Worm (Caenorhabditis elegans): ENCODE results near the gene nhr-162.

The nhr-162 gene

ce11 chrV:6998303-6998884 lies 6.7 kb upstream of the nhr-162 start, which contains the start of gene nhr-42 (continued):
- TF ChIP-seq dve-1 (tag; optimal IDR thresholded peaks at IDR 0.05; ENCODE audit: insufficient read depth): peak; percentile 19
- no peak for TF ChIP-seq unc-62 (GFP tag; optimal IDR thresholded peaks at IDR 0.05 in 1 of 2)
- TF ChIP-seq unc-62 (tag; optimal IDR thresholded peaks at IDR 0.05): no peak
- no peak for TF ChIP-seq dmd-8 (GFP tag; IDR thresholded peaks at IDR 0.05)

DNA sequence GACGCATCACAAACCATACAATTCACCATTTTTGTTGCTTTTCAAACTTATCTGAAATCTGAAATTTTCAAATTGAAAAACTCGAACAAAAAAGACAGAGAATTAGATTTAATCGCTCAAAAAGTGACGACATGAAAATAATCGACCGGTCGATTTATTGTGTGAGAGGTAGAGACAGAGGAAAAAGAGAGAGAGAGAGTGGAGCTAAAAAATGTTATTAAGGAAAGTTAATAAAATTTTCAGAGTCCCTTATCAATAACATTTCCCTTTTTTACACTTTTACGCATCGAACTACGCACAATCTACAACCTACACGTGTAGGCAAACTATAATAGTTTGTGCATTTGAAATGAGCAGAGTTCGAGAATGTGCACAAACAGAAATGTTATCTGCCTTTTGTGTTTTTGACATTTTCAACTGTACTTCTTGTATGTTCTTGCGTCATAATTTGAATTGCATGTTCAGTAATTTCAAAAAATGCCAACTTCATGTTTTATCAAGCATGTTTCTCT lies 5.4 kb upstream of the nhr-162 start, which contains the start of gene nhr-107:
TSS of gene nhr-107 (minus strand) at position 51 of the 512 bp plus-strand sequence.
- no peak for TF ChIP-seq lin-29 (GFP tag; IDR thresholded peaks at IDR 0.05)
- TF ChIP-seq F44E2.7 (GFP tag; IDR thresholded peaks at IDR 0.05): no peak
- no peak for TF ChIP-seq zip-2 (tag; optimal IDR thresholded peaks at IDR 0.05)
- TF ChIP-seq aha-1 (tag): no peak
- TF ChIP-seq php-3 (GFP tag; IDR thresholded peaks at IDR 0.05): peak; percentile 18; the same call in 1 of the 2 replicates
- no peak for TF ChIP-seq unc-130 (GFP tag; optimal IDR thresholded peaks at IDR 0.05)
- TF ChIP-seq Y5F2A.4 (GFP tag; optimal IDR thresholded peaks at IDR 0.05): no peak
- peak; percentile 24 for TF ChIP-seq dve-1 (tag; optimal IDR thresholded peaks at IDR 0.05; ENCODE audit: insufficient read depth)
- TF ChIP-seq lsy-2 (tag; optimal IDR thresholded peaks at IDR 0.05): peak in 1 of 2 experiments; percentile 19
- no peak for TF ChIP-seq skn-1 (tag; optimal IDR thresholded peaks at IDR 0.05)
- no peak for TF ChIP-seq lir-3 (tag; optimal IDR thresholded peaks at IDR 0.05)
- peak; percentile 13 for TF ChIP-seq dmd-6 (GFP tag; IDR thresholded peaks at IDR 0.05)
- TF ChIP-seq ceh-28 (tag; optimal IDR thresholded peaks at IDR 0.05): no peak
- TF ChIP-seq daf-16 (GFP tag; optimal IDR thresholded peaks at IDR 0.05): no peak
- peak; percentile 78 for TF ChIP-seq daf-16 (tag; optimal IDR thresholded peaks at IDR 0.05)
- TF ChIP-seq nhr-28 (tag; optimal IDR thresholded peaks at IDR 0.05): peak; percentile 96

DNA sequence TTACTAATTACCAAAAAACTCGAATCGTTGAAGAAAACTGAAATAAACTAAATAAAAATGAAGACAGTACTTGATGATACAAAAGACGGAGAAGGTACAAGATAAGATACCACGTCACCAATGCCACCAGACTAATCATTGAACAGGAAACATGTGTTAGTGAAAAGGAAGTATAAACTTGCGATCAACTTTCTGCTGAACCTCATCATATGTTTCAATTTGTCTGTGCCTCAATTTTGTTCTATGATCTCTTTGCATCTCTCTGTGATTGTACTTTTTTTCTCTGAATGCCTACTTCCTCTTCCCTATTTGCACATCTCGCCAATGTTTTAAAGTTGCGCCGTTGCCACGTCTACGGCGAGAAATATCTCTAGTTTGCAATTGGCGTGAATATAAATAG lies 2.3 kb upstream of the nhr-162 start:
- TF ChIP-seq vab-7 (GFP tag; IDR thresholded peaks at IDR 0.05) (no peak), zip-11 (GFP tag; IDR thresholded peaks at IDR 0.05) (no peak), sdz-12 (GFP tag; optimal IDR thresholded peaks at IDR 0.05) (no peak), zip-2 (tag; optimal IDR thresholded peaks at IDR 0.05) (no peak), saeg-2 (GFP tag; IDR thresholded peaks at IDR 0.05) (no peak), daf-19 (GFP tag; conservative IDR thresholded peaks at IDR 0.05) (no peak), dpl-1 (GFP tag; optimal IDR thresholded peaks at IDR 0.05) (peak; percentile 17), pqm-1 (tag; optimal IDR thresholded peaks at IDR 0.05) (peak; percentile 5), hmg-1.1 (GFP tag; IDR thresholded peaks at IDR 0.05) (no peak), nhr-28 (tag; optimal IDR thresholded peaks at IDR 0.05) (peak; percentile 84), tag-97 (GFP tag; IDR thresholded peaks at IDR 0.05) (no peak), mep-1 (tag; optimal IDR thresholded peaks at IDR 0.05) (peak; percentile 14), ZK546.5 (tag; optimal IDR thresholded peaks at IDR 0.05) (no peak), nhr-11 (tag; optimal IDR thresholded peaks at IDR 0.05) (no peak), nhr-10 (tag; optimal IDR thresholded peaks at IDR 0.05) (peak; percentile 80), lim-7 (GFP tag; IDR thresholded peaks at IDR 0.05) (no peak), zfp-3 (GFP tag; conservative IDR thresholded peaks at IDR 0.05) (no peak), arid-1 (GFP tag; conservative IDR thresholded peaks at IDR 0.05) (no peak), nhr-42 (GFP tag; IDR thresholded peaks at IDR 0.05) (no peak), unc-39 (tag; optimal IDR thresholded peaks at IDR 0.05) (no peak), ztf-7 (tag; optimal IDR thresholded peaks at IDR 0.05) (peak; percentile 3), snpc-1.2 (GFP tag; IDR thresholded peaks at IDR 0.05) (no peak), hlh-30 (tag; optimal IDR thresholded peaks at IDR 0.05; ENCODE audit: insufficient read depth) (peak; percentile 88), dmd-6 (GFP tag; IDR thresholded peaks at IDR 0.05) (peak; percentile 93), lsy-2 (tag; optimal IDR thresholded peaks at IDR 0.05) (peak in 1 of 2 experiments; percentile 27), mxl-2 (GFP tag; conservative IDR thresholded peaks at IDR 0.05) (no peak), ztf-11 (tag; optimal IDR thresholded peaks at IDR 0.05) (no peak), gei-8 (GFP tag; optimal IDR thresholded peaks at IDR 0.05) (peak; percentile 47), egl-43 (GFP tag; IDR thresholded peaks at IDR 0.05) (no peak), egl-27 (tag; optimal IDR thresholded peaks at IDR 0.05) (no peak), ceh-32 (tag; optimal IDR thresholded peaks at IDR 0.05; ENCODE audit: poor library complexity) (no peak), dmd-8 (GFP tag; IDR thresholded peaks at IDR 0.05) (no peak), F37D6.2 (tag; optimal IDR thresholded peaks at IDR 0.05) (no peak), madf-5 (GFP tag; IDR thresholded peaks at IDR 0.05) (no peak), F44E2.7 (GFP tag; IDR thresholded peaks at IDR 0.05) (no peak)
